Worm (Caenorhabditis elegans): Measurements from ENCODE around the gene nhr-14.

DNA sequence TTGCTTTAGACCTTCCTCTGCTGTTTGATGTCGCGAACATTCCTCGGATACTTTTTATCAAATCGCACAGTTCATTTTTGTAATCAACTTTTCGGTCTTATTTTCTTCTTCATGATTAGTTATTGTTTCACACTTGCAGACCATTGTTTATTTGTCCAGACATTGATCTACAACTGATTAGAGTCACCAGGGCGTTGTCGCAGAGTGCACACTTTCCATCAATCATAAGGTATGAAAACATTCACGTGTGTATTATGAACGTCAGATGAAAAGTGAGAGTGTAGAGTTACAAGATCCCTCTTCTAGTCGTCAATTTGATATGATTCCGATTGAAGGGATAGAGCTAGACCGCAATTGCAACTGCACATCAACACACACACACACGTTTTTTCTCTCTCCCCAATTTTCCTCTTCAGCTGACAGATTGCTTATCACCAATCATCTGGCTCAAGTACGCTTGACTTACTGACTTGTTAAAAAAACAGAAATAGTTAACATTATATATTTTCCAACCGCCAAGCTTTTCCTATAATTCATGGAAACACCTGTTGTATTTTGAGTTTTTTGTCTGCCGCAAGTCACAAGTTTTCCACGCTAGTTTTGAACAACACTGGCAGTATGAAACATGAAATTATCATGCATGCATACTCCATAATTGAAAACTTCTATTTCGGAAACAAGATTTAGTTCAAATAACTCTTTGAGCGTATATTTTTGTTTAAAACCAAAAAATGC is 35.8 kb downstream of the nhr-14 start:
- TF ChIP-seq blmp-1 (tag; optimal IDR thresholded peaks at IDR 0.05; ENCODE audit: insufficient read depth) (no peak), Y55F3AM.14 (GFP tag; optimal IDR thresholded peaks at IDR 0.05) (no peak), nhr-237 (tag; optimal IDR thresholded peaks at IDR 0.05) (no peak), unc-55 (GFP tag; optimal IDR thresholded peaks at IDR 0.05) (no peak), ZK546.5 (tag; optimal IDR thresholded peaks at IDR 0.05) (no peak), skn-1 (tag; optimal IDR thresholded peaks at IDR 0.05) (no peak), fos-1 (tag; optimal IDR thresholded peaks at IDR 0.05) (no peak), nhr-77 (tag; optimal IDR thresholded peaks at IDR 0.05) (no peak), snpc-4 (tag; optimal IDR thresholded peaks at IDR 0.05) (no peak), F13H6.1 (tag; optimal IDR thresholded peaks at IDR 0.05) (peak; percentile 20), sem-4 (tag; optimal IDR thresholded peaks at IDR 0.05) (no peak), unc-39 (tag; optimal IDR thresholded peaks at IDR 0.05) (no peak)
